Fruit fly (Drosophila melanogaster): ENCODE measurements around the gene CG7950.

Gene CG7950

DNA sequence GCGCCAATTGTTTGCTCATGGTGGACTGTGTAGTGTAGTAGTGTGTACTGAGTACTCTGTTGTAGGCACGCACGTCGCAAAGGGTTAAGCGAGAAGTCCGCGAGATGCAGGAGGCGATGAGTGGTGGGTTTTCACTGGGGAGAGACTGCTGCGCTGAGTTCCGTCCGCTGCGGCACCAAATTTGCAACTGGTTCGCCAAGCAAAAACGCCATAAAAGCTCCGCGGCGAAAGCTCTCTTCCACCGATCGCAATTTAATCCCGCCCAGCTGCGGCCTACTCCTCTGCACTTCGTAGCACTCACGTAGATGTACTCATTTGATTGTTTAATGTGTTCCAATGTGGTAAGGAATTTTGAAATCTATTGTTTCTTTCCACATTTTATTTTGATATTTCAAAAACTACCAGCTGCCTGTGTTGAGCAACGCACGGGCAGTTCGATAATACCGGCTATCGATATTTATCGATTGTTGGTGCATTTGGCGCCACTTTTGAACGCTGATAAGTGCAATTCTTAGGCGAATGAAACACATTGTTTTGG lies 41.6 kb upstream of the CG7950 start, which contains the start of gene CG7920 (continued):
- TF ChIP-seq CG12769 (tag; optimal IDR thresholded peaks at IDR 0.05) (peak; percentile 52), CG9609 (GFP tag; optimal IDR thresholded peaks at IDR 0.05) (no peak), Optix (GFP tag; IDR thresholded peaks at IDR 0.05) (no peak), mam (GFP tag; optimal IDR thresholded peaks at IDR 0.05) (no peak), CG10959 (GFP tag; IDR thresholded peaks at IDR 0.05) (no peak), Hmr (GFP tag; optimal IDR thresholded peaks at IDR 0.05) (peak; percentile 69), luna (GFP tag; optimal IDR thresholded peaks at IDR 0.05) (no peak), TFAM (GFP tag; optimal IDR thresholded peaks at IDR 0.05) (no peak), ind (GFP tag; optimal IDR thresholded peaks at IDR 0.05) (no peak), usp (GFP tag; optimal IDR thresholded peaks at IDR 0.05) (no peak), Meics (GFP tag; optimal IDR thresholded peaks at IDR 0.05) (peak; percentile 14), CG8281 (tag; optimal IDR thresholded peaks at IDR 0.05) (no peak), Blimp-1 (GFP tag; optimal IDR thresholded peaks at IDR 0.05) (no peak), MBD-R2 (GFP tag; IDR thresholded peaks at IDR 0.05) (peak; percentile 29; the same call in 1 of the 2 replicates), Ada2b (GFP tag; IDR thresholded peaks at IDR 0.05) (no peak), Sry-β (GFP tag; optimal IDR thresholded peaks at IDR 0.05) (no peak), Nf-YB (GFP tag; optimal IDR thresholded peaks at IDR 0.05) (no peak), sima (GFP tag; optimal IDR thresholded peaks at IDR 0.05) (no peak), Nf-YA (GFP tag; IDR thresholded peaks at IDR 0.05) (no peak), CG3407 (GFP tag; optimal IDR thresholded peaks at IDR 0.05) (no peak), CG7987 (GFP tag; optimal IDR thresholded peaks at IDR 0.05) (peak; percentile 0), CG13287 (GFP tag; IDR thresholded peaks at IDR 0.05; ENCODE audit: partially characterized antibody) (peak; percentile 89), odd (GFP tag; optimal IDR thresholded peaks at IDR 0.05) (peak; percentile 37), trem (tag; optimal IDR thresholded peaks at IDR 0.05) (peak; percentile 60), CG10321 (GFP tag; IDR thresholded peaks at IDR 0.05) (0 out of 2 replicates have a peak, but pooled peaks have one; percentile 27), CG33557 (GFP tag; optimal IDR thresholded peaks at IDR 0.05) (no peak), CG30403 (GFP tag; optimal IDR thresholded peaks at IDR 0.05) (peak; percentile 22), B-H2 (GFP tag; optimal IDR thresholded peaks at IDR 0.05) (no peak), CG4707 (GFP tag; optimal IDR thresholded peaks at IDR 0.05) (no peak), CG9215 (GFP tag; IDR thresholded peaks at IDR 0.05) (no peak), CTCF (GFP tag; optimal IDR thresholded peaks at IDR 0.05) (peak; percentile 75), Xbp1 (GFP tag; optimal IDR thresholded peaks at IDR 0.05) (peak; percentile 19), CG8359 (GFP tag; optimal IDR thresholded peaks at IDR 0.05; ENCODE audit: borderline replicate concordance) (no peak), Max (GFP tag; optimal IDR thresholded peaks at IDR 0.05) (no peak), jumu (GFP tag; optimal IDR thresholded peaks at IDR 0.05) (no peak), NC2β (GFP tag; optimal IDR thresholded peaks at IDR 0.05) (no peak), Lim3 (GFP tag; IDR thresholded peaks at IDR 0.05) (no peak), D (optimal IDR thresholded peaks at IDR 0.05) (no peak), D (GFP tag; optimal IDR thresholded peaks at IDR 0.05) (no peak), chif (GFP tag; optimal IDR thresholded peaks at IDR 0.05) (no peak), knrl (GFP tag; IDR thresholded peaks at IDR 0.05; ENCODE audit: partially characterized antibody) (peak; percentile 76), ATbp (GFP tag; optimal IDR thresholded peaks at IDR 0.05) (no peak), CG17829 (tag; optimal IDR thresholded peaks at IDR 0.05) (peak; percentile 41), Bteb2 (GFP tag; optimal IDR thresholded peaks at IDR 0.05) (peak; percentile 29), vnd (GFP tag; IDR thresholded peaks at IDR 0.05; ENCODE audit: partially characterized antibody) (peak; percentile 75), CG5953 (GFP tag; IDR thresholded peaks at IDR 0.05) (no peak), CG8388 (GFP tag; optimal IDR thresholded peaks at IDR 0.05) (no peak), abd-A (tag; optimal IDR thresholded peaks at IDR 0.05) (peak; percentile 37), CG4282 (GFP tag; optimal IDR thresholded peaks at IDR 0.05) (no peak), CG15601 (tag; optimal IDR thresholded peaks at IDR 0.05) (no peak), MTF-1 (GFP tag; optimal IDR thresholded peaks at IDR 0.05; ENCODE audit: borderline replicate concordance) (no peak)
